Worm (Caenorhabditis elegans) whole organism, L4 larva: Measurements from ENCODE around the gene dhs-7.
A peak's percentile ranks its signal among the peaks of the same experiment; 100 is the strongest.

ENCODE experiments used
- T20F7.1 ChIP-seq: fragments of 200-800 bp; sonication (Bioruptor generic); optimal IDR thresholded peaks from 2 replicates; lab custom pipeline; 2018; ENCODE audit warnings: mild to moderate bottlenecking, missing genetic modification characterization, missing compliant biosample characterization
- Y105C5A.15 ChIP-seq: fragments of 200-800 bp; sonication (Bioruptor generic); IDR thresholded peaks from 2 replicates; pipeline ENCODE4 v1.3.6; 2022; ENCODE audit warnings: missing genetic modification characterization, missing compliant biosample characterization
- Y48G9A.11 ChIP-seq: fragments of 200-800 bp; sonication (Bioruptor generic); IDR thresholded peaks from 2 replicates; pipeline ENCODE4 v1.3.6; 2022; ENCODE audit warnings: missing genetic modification reagents, missing genetic modification characterization, missing compliant biosample characterization
- Y75B8A.6 ChIP-seq: fragments of 200-800 bp; sonication (Bioruptor generic); IDR thresholded peaks from 2 replicates; pipeline ENCODE4 v1.3.6; 2022; ENCODE audit warnings: missing genetic modification reagents, missing genetic modification characterization, missing compliant biosample characterization
- ZK546.5 ChIP-seq, 2 experiments: sonication (generic microtip); optimal IDR thresholded peaks; 2 replicates each; lab custom pipeline; 2017; ENCODE audit warnings: missing biosample characterization in 2 of 2, missing genetic modification characterization in 2 of 2
- aha-1 ChIP-seq: fragments of 150-350 bp; peaks from one replicate; lab custom pipeline; 2014; ENCODE audit warnings: missing biosample characterization, missing genetic modification characterization
- arid-1 ChIP-seq: fragments of 200-800 bp; sonication (Bioruptor generic); conservative IDR thresholded peaks from 2 replicates; pipeline ENCODE4 v1.3.6; 2022; ENCODE audit warnings: missing genetic modification reagents, missing genetic modification characterization, missing compliant biosample characterization
- ceh-62 ChIP-seq: sonication (generic microtip); optimal IDR thresholded peaks from 2 replicates; lab custom pipeline; 2017; ENCODE audit warnings: missing biosample characterization, missing genetic modification characterization
- ceh-82 ChIP-seq: sonication (generic microtip); optimal IDR thresholded peaks from 2 replicates; lab custom pipeline; 2017; ENCODE audit warnings: missing biosample characterization, missing genetic modification characterization
- cey-2 ChIP-seq: sonication (generic microtip); optimal IDR thresholded peaks from 3 replicates; lab custom pipeline; 2017; ENCODE audit warnings: missing genetic modification characterization, mild to moderate bottlenecking, missing compliant biosample characterization, antibody characterized with exemption, borderline replicate concordance; ENCODE audit not compliant: insufficient read depth
- daf-16 ChIP-seq, 3 experiments: sonication (generic microtip); optimal IDR thresholded peaks; 2 replicates each; lab custom pipeline; 2016 to 2017; ENCODE audit warnings: missing genetic modification characterization in 3 of 3, missing genetic modification reagents in 3 of 3, mild to moderate bottlenecking in 2 of 3, missing compliant biosample characterization in 2 of 3, missing biosample characterization in 1 of 3, moderate library complexity in 1 of 3
- dmd-6 ChIP-seq: fragments of 200-800 bp; sonication (Bioruptor generic); IDR thresholded peaks from 2 replicates; pipeline ENCODE4 v1.3.6; 2022; ENCODE audit warnings: missing genetic modification reagents, missing genetic modification characterization, missing compliant biosample characterization
- dmd-9 ChIP-seq: fragments of 200-800 bp; sonication (Bioruptor generic); IDR thresholded peaks from 2 replicates; pipeline ENCODE4 v1.3.6; 2022; ENCODE audit warnings: missing genetic modification reagents, missing genetic modification characterization, missing compliant biosample characterization
- dpl-1 ChIP-seq: fragments of 150-350 bp; optimal IDR thresholded peaks from 2 replicates; lab custom pipeline; 2014; ENCODE audit warnings: missing biosample characterization, missing genetic modification reagents, missing genetic modification characterization
- duxl-1 ChIP-seq: sonication (generic microtip); optimal IDR thresholded peaks from 2 replicates; lab custom pipeline; 2016; ENCODE audit warnings: mild to moderate bottlenecking, missing genetic modification characterization, moderate library complexity, missing compliant biosample characterization; ENCODE audit not compliant: poor library complexity
- fkh-10 ChIP-seq: fragments of 150-350 bp; optimal IDR thresholded peaks from 2 replicates; lab custom pipeline; 2014; ENCODE audit warnings: missing biosample characterization, missing genetic modification reagents, missing genetic modification characterization
- gei-8 ChIP-seq: fragments of 200-800 bp; sonication (Bioruptor generic); optimal IDR thresholded peaks from 2 replicates; lab custom pipeline; 2018; ENCODE audit warnings: mild to moderate bottlenecking, missing genetic modification characterization, missing compliant biosample characterization
- hif-1 ChIP-seq, 2 experiments: sonication (generic microtip); optimal IDR thresholded peaks; 2 replicates each; lab custom pipeline; 2016 to 2017; ENCODE audit warnings: missing compliant biosample characterization in 2 of 2, missing genetic modification characterization in 2 of 2, missing genetic modification reagents in 2 of 2, missing genotype in 2 of 2, mild to moderate bottlenecking in 1 of 2
- hlh-11 ChIP-seq: fragments of 200-800 bp; sonication (Bioruptor generic); optimal IDR thresholded peaks from 2 replicates; lab custom pipeline; 2018; ENCODE audit warnings: mild to moderate bottlenecking, missing genetic modification characterization, missing compliant biosample characterization
- hlh-30 ChIP-seq: sonication (generic microtip); optimal IDR thresholded peaks from 2 replicates; lab custom pipeline; 2017; ENCODE audit warnings: antibody characterized with exemption, mild to moderate bottlenecking, missing genetic modification characterization, missing compliant biosample characterization; ENCODE audit not compliant: insufficient read depth
- jun-1 ChIP-seq: fragments of 150-350 bp; optimal IDR thresholded peaks from 2 replicates; lab custom pipeline; 2014; ENCODE audit warnings: missing biosample characterization, missing genetic modification reagents, missing genetic modification characterization
- lin-15B ChIP-seq: fragments of 150-350 bp; sonication (generic microtip); optimal IDR thresholded peaks from 3 replicates; lab custom pipeline; 2014; ENCODE audit warnings: missing biosample characterization, missing genetic modification characterization
- lin-39 ChIP-seq: fragments of 150-350 bp; optimal IDR thresholded peaks from 2 replicates; lab custom pipeline; 2014; ENCODE audit warnings: missing biosample characterization, missing genetic modification reagents, missing genetic modification characterization
- mep-1 ChIP-seq: fragments of 150-350 bp; sonication (generic microtip); optimal IDR thresholded peaks from 3 replicates; lab custom pipeline; 2014; ENCODE audit warnings: missing biosample characterization, missing genetic modification characterization
- nhr-11 ChIP-seq: fragments of 150-350 bp; optimal IDR thresholded peaks from 2 replicates; lab custom pipeline; 2014; ENCODE audit warnings: missing biosample characterization, missing genetic modification characterization
- nhr-111 ChIP-seq: fragments of 200-800 bp; sonication (Bioruptor generic); optimal IDR thresholded peaks from 2 replicates; lab custom pipeline; 2018; ENCODE audit warnings: mild to moderate bottlenecking, missing genetic modification characterization, missing compliant biosample characterization
- nhr-237 ChIP-seq: sonication (generic microtip); optimal IDR thresholded peaks from 2 replicates; lab custom pipeline; 2017; ENCODE audit warnings: missing biosample characterization, missing genetic modification characterization
- nhr-28 ChIP-seq: fragments of 150-350 bp; optimal IDR thresholded peaks from 2 replicates; lab custom pipeline; 2014; ENCODE audit warnings: missing biosample characterization, missing genetic modification characterization
- nhr-41 ChIP-seq: fragments of 200-800 bp; sonication (Bioruptor generic); IDR thresholded peaks from 2 replicates; pipeline ENCODE4 v1.3.6; 2022; ENCODE audit warnings: missing genetic modification reagents, missing genetic modification characterization, missing compliant biosample characterization
- nhr-76 ChIP-seq: fragments of 150-350 bp; optimal IDR thresholded peaks from 2 replicates; lab custom pipeline; 2014; ENCODE audit warnings: missing biosample characterization, missing genetic modification characterization
- pqm-1 ChIP-seq: sonication (generic microtip); optimal IDR thresholded peaks from 2 replicates; lab custom pipeline; 2017; ENCODE audit warnings: missing biosample characterization, missing genetic modification characterization
- saeg-2 ChIP-seq: fragments of 200-800 bp; sonication (Bioruptor generic); IDR thresholded peaks from 2 replicates; pipeline ENCODE4 v1.3.6; 2022; ENCODE audit warnings: missing genetic modification reagents, missing genetic modification characterization, missing compliant biosample characterization
- tag-97 ChIP-seq: fragments of 200-800 bp; sonication (Bioruptor generic); IDR thresholded peaks from 2 replicates; pipeline ENCODE4 v1.3.6; 2022; ENCODE audit warnings: missing genetic modification characterization, missing compliant biosample characterization
- unc-62 ChIP-seq, 3 experiments: fragments of 150-350 bp in 1 of 3; sonication (generic microtip); optimal IDR thresholded peaks in 2 of 3; peaks in 1 of 3; 1 replicate in 1 of 3; 2 replicates in 2 of 3; lab custom pipeline; 2014 to 2017; ENCODE audit warnings: missing biosample characterization in 3 of 3, missing genetic modification characterization in 3 of 3, missing genetic modification reagents in 3 of 3, missing genotype in 1 of 3

dhs-7 gene

DNA sequence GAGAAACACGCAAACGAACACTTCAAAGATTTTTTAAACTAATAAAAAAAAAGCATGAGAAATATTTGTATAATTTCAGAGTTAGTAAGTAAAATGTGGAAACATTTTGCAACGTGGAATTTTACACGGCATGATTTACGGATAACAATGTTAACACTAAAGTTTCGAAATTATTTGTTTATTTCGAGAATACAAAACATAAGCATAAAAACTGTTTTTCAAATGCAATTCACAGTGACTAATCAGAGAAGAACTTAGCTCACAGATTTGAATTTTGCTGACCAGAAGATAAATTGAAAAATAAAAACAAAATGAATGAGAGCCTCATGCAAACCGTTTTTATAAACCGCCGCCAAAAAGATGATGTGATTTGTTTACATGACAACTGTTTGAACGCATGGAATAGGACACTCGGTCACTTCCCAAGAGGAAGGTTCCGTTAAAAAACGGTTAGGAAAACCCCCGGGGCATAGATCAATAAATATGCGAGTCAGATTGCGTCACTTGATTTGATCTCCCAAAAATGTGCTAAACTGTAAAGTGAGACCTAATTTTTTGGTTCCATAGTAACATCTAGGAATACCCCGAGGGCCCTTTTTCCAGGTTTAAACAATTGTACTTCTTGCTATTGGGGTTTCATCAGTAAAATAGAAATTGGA is 17.7 kb upstream of the dhs-7 start, which contains the start of gene clh-3:
clh-3 (minus strand) TSS at position 51 of the 659 bp plus-strand sequence.
- no peak for TF ChIP-seq Y75B8A.6 (GFP tag; lab: Robert Waterston, UW)
- TF ChIP-seq nhr-28 (tag; lab: Kevin White, UChicago), result no peak
- TF ChIP-seq T20F7.1 (GFP tag; lab: Kevin White, UChicago), result no peak
- TF ChIP-seq dmd-9 (GFP tag; lab: Robert Waterston, UW), result no peak
- no peak for TF ChIP-seq lin-39
- TF ChIP-seq nhr-41, result no peak
- no peak for TF ChIP-seq arid-1 (GFP tag; lab: Robert Waterston, UW)
- TF ChIP-seq gei-8 (GFP tag; lab: Kevin White, UChicago), result no peak
- no peak for TF ChIP-seq dpl-1 (GFP tag; lab: Kevin White, UChicago)
- TF ChIP-seq ceh-82, result no peak
- no peak for TF ChIP-seq ceh-62 (tag; lab: Kevin White, UChicago)
- no peak for TF ChIP-seq saeg-2 (GFP tag; lab: Robert Waterston, UW)
- TF ChIP-seq ZK546.5 (tag; optimal IDR thresholded peaks at IDR 0.05; lab: Kevin White, UChicago), result no peak

DNA sequence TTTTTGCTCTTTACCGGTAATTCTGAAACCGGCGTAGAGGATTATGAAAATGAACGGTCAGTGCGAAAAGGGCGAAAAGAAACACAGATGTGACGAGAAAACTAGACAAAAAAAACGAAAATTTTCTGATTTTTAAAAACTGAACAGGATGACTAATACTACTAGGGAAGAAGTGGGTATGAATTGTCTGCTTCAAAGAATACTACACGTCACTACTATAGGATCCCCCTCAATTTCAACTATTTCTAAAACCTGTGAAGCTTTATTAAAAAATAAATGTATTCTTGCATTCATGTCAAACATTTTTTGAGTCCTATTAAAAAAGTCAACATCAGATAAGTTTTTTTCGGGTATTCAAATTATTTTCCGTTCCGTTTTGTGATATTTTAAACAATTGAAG is 15.8 kb upstream of the dhs-7 start:
- TF ChIP-seq hif-1 (tag; optimal IDR thresholded peaks at IDR 0.05; lab: Kevin White, UChicago) (no peak), ceh-82 (no peak), unc-62 (GFP tag; optimal IDR thresholded peaks at IDR 0.05 in 1 of 2; lab: Kevin White, UChicago) (peak in 1 of 2 experiments; percentile 56), unc-62 (tag; optimal IDR thresholded peaks at IDR 0.05; lab: Kevin White, UChicago) (no peak), aha-1 (tag; lab: Kevin White, UChicago) (peak; percentile 55)
- TF ChIP-seq, all 104 proteins: peak for 2

DNA sequence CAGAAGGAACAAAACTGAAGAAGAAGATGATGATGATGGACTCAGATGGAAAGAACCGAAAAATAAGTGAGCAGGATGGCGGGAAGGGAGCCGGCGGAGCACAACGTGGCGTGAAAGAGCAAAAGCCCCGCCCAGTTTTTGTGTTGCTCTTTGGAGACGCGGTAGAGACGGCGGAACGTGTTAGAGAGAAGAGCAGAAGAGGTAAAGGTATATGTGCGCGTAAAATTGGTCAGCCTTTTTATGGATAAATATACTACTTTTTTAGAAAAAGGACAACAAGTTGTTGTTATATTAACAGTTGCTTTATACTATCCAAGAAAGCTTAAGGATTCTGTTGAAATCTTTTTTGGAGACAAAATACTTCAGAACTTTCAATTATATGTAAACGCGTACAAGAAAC is 8.8 kb upstream of the dhs-7 start, which contains the start of gene E04F6.10:
E04F6.10 (minus strand) TSS at position 101 of the 400 bp plus-strand sequence.
- TF ChIP-seq aha-1 (tag; lab: Kevin White, UChicago) (peak; percentile 66), jun-1 (no peak), duxl-1 (tag; lab: Kevin White, UChicago) (no peak), nhr-111 (GFP tag; lab: Kevin White, UChicago) (no peak), unc-62 (GFP tag; optimal IDR thresholded peaks at IDR 0.05 in 1 of 2; lab: Kevin White, UChicago) (peak in 1 of 2 experiments; percentile 57), unc-62 (tag; optimal IDR thresholded peaks at IDR 0.05; lab: Kevin White, UChicago) (no peak), nhr-237 (tag; lab: Kevin White, UChicago) (no peak), lin-15B (no peak), Y48G9A.11 (GFP tag; lab: Robert Waterston, UW) (no peak), dmd-6 (GFP tag; lab: Robert Waterston, UW) (no peak), mep-1 (tag; lab: Kevin White, UChicago) (no peak), Y105C5A.15 (no peak), Y75B8A.6 (GFP tag; lab: Robert Waterston, UW) (no peak), hlh-11 (tag; lab: Kevin White, UChicago) (no peak), ceh-62 (tag; lab: Kevin White, UChicago) (no peak), cey-2 (tag; lab: Kevin White, UChicago) (no peak), tag-97 (no peak)

DNA sequence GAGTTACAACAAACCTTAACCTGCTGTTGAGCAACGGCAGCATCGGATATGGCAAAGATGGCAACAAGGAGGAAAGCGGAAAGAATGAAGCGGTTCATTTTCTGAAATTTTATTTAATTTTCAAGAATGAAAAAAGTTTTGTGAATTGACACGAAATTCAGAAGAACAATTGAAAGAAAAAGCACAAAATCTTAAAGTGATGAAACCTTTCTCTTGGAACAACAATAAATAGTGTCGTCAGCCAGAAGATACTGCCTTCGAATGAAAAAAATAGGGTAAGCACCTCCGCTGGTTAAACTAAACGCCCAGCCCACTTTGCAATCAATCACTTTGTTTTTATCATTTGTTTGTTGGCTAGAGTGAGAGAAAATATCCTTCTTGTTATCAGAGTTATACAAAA is 3.8 kb upstream of the dhs-7 start, which contains the start of gene E04F6.9:
E04F6.9 (minus strand) TSS at position 101 of the 400 bp plus-strand sequence.
- TF ChIP-seq daf-16 (GFP tag; optimal IDR thresholded peaks at IDR 0.05; lab: Kevin White, UChicago) (peak in 1 of 2 experiments; percentile 36), daf-16 (tag; optimal IDR thresholded peaks at IDR 0.05; lab: Kevin White, UChicago) (no peak), dmd-9 (GFP tag; lab: Robert Waterston, UW) (no peak)

DNA sequence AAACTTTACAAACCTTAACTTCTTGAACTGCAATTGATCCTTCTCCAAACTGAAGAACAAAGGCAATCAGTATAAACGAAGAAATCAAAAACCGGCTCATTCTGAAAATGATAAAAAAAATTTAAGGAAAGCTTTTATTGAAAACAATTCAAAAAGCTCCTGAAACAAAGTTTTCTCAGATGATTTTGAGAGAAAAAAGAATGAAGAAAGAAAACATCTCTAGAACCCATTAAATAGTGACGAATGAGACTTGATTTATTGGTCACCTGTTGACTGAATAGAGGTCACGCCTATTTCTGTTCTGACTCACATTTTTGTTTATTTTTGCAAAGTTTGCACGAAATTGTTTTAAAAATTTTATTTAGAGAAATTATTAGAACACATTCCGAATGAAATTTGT is 3.0 kb upstream of the dhs-7 start, which contains the start of gene E04F6.8:
E04F6.8 (minus strand) TSS at position 101 of the 400 bp plus-strand sequence.
- TF ChIP-seq duxl-1 (tag; lab: Kevin White, UChicago) (no peak), nhr-76 (tag; lab: Kevin White, UChicago) (no peak), fkh-10 (no peak), aha-1 (tag; lab: Kevin White, UChicago) (no peak), hlh-30 (tag; lab: Kevin White, UChicago) (peak; percentile 38), nhr-11 (tag; lab: Kevin White, UChicago) (peak; percentile 8), daf-16 (GFP tag; optimal IDR thresholded peaks at IDR 0.05; lab: Kevin White, UChicago) (peak in 1 of 2 experiments; percentile 75), daf-16 (tag; optimal IDR thresholded peaks at IDR 0.05; lab: Kevin White, UChicago) (no peak), pqm-1 (tag; lab: Kevin White, UChicago) (no peak), unc-62 (GFP tag; optimal IDR thresholded peaks at IDR 0.05 in 1 of 2; lab: Kevin White, UChicago) (no peak), unc-62 (tag; optimal IDR thresholded peaks at IDR 0.05; lab: Kevin White, UChicago) (no peak)
- TF ChIP-seq, all 104 proteins: peak for 3
